Worm (Caenorhabditis elegans) whole organism, late embryonic: ENCODE measurements around the gene C36E8.4.

Experiments used
- C08G9.2 ChIP-seq: sonication (generic microtip); optimal IDR thresholded peaks from 2 replicates; lab custom pipeline; 2016; ENCODE audit warnings: mild to moderate bottlenecking, missing genetic modification characterization, moderate library complexity, missing compliant biosample characterization
- F13H6.1 ChIP-seq: sonication (generic microtip); optimal IDR thresholded peaks from 2 replicates; lab custom pipeline; 2016; ENCODE audit warnings: missing genetic modification characterization, missing compliant biosample characterization
- K09A11.1 ChIP-seq: sonication (generic microtip); optimal IDR thresholded peaks from 2 replicates; lab custom pipeline; 2017; ENCODE audit warnings: antibody characterized with exemption, mild to moderate bottlenecking, missing genetic modification characterization, missing compliant biosample characterization; ENCODE audit not compliant: insufficient read depth
- T23F11.4 ChIP-seq: fragments of 200-800 bp; sonication (Bioruptor generic); optimal IDR thresholded peaks from 2 replicates; lab custom pipeline; 2018; ENCODE audit warnings: mild to moderate bottlenecking, missing genetic modification characterization, missing compliant biosample characterization
- ahr-1 ChIP-seq: sonication (generic microtip); optimal IDR thresholded peaks from 2 replicates; lab custom pipeline; 2016; ENCODE audit warnings: missing genetic modification characterization, missing compliant biosample characterization
- ama-1 ChIP-seq: fragments of 150-350 bp; optimal IDR thresholded peaks from 2 replicates; lab custom pipeline; 2014
- ceh-19 ChIP-seq: fragments of 200-800 bp; sonication (Bioruptor generic); optimal IDR thresholded peaks from 2 replicates; lab custom pipeline; 2018; ENCODE audit warnings: mild to moderate bottlenecking, missing genetic modification characterization, missing compliant biosample characterization
- ceh-24 ChIP-seq: sonication (generic microtip); optimal IDR thresholded peaks from 2 replicates; lab custom pipeline; 2016; ENCODE audit warnings: mild to moderate bottlenecking, missing genetic modification characterization, missing compliant biosample characterization
- ceh-30 ChIP-seq: fragments of 150-350 bp; optimal IDR thresholded peaks from 2 replicates; lab custom pipeline; 2014; ENCODE audit warnings: missing biosample characterization, missing genetic modification characterization
- ceh-6 ChIP-seq: fragments of 200-800 bp; sonication (Bioruptor generic); optimal IDR thresholded peaks from 2 replicates; lab custom pipeline; 2018; ENCODE audit warnings: mild to moderate bottlenecking, missing genetic modification characterization, missing compliant biosample characterization
- ceh-9 ChIP-seq: sonication (generic microtip); optimal IDR thresholded peaks from 2 replicates; lab custom pipeline; 2016; ENCODE audit warnings: mild to moderate bottlenecking, missing genetic modification characterization, inconsistent platforms, missing compliant biosample characterization
- fax-1 ChIP-seq: sonication (generic microtip); optimal IDR thresholded peaks from 2 replicates; lab custom pipeline; 2016; ENCODE audit warnings: missing genotype, missing genetic modification characterization, missing compliant biosample characterization
- fkh-6 ChIP-seq: sonication (generic microtip); optimal IDR thresholded peaks from 2 replicates; lab custom pipeline; 2016; ENCODE audit warnings: missing genetic modification characterization, missing compliant biosample characterization
- lim-6 ChIP-seq: sonication (generic microtip); optimal IDR thresholded peaks from 2 replicates; lab custom pipeline; 2016; ENCODE audit warnings: missing genetic modification characterization, missing compliant biosample characterization
- nfya-1 ChIP-seq: sonication (generic microtip); optimal IDR thresholded peaks from 2 replicates; lab custom pipeline; 2017; ENCODE audit warnings: missing genetic modification characterization, mild to moderate bottlenecking, missing compliant biosample characterization, antibody characterized with exemption, moderate library complexity
- nhr-11 ChIP-seq: fragments of 150-350 bp; optimal IDR thresholded peaks from 2 replicates; lab custom pipeline; 2014; ENCODE audit warnings: missing biosample characterization, missing genetic modification characterization
- npax-4 ChIP-seq: sonication (generic microtip); optimal IDR thresholded peaks from 2 replicates; lab custom pipeline; 2016; ENCODE audit warnings: missing genetic modification characterization, missing compliant biosample characterization
- odd-2 ChIP-seq: sonication (generic microtip); optimal IDR thresholded peaks from 2 replicates; lab custom pipeline; 2017; ENCODE audit warnings: antibody characterized with exemption, mild to moderate bottlenecking, missing genetic modification characterization, missing compliant biosample characterization
- pag-3 ChIP-seq: sonication (generic microtip); optimal IDR thresholded peaks from 2 replicates; lab custom pipeline; 2016; ENCODE audit warnings: missing compliant biosample characterization, missing genetic modification characterization, borderline replicate concordance
- pqm-1 ChIP-seq: sonication (generic microtip); optimal IDR thresholded peaks from 2 replicates; lab custom pipeline; 2016; ENCODE audit warnings: missing genetic modification characterization, missing compliant biosample characterization
- ref-2 ChIP-seq: sonication (generic microtip); optimal IDR thresholded peaks from 2 replicates; lab custom pipeline; 2016; ENCODE audit warnings: missing genetic modification characterization, missing compliant biosample characterization
- rnt-1 ChIP-seq: sonication (generic microtip); optimal IDR thresholded peaks from 2 replicates; lab custom pipeline; 2016; ENCODE audit warnings: missing genetic modification characterization, missing compliant biosample characterization
- sdc-2 ChIP-seq: sonication (generic microtip); optimal IDR thresholded peaks from 2 replicates; lab custom pipeline; 2016; ENCODE audit warnings: missing genotype, missing genetic modification characterization, missing compliant biosample characterization
- sox-2 ChIP-seq: fragments of 200-800 bp; sonication (Bioruptor generic); IDR thresholded peaks from 2 replicates; pipeline ENCODE4 v1.3.6; 2022; ENCODE audit warnings: missing genetic modification reagents, missing genetic modification characterization, missing compliant biosample characterization
- sox-4 ChIP-seq: sonication (generic microtip); optimal IDR thresholded peaks from 2 replicates; lab custom pipeline; 2017; ENCODE audit warnings: mild to moderate bottlenecking, missing genetic modification characterization, inconsistent platforms, missing compliant biosample characterization
- tbx-7 ChIP-seq: sonication (generic microtip); optimal IDR thresholded peaks from 2 replicates; lab custom pipeline; 2016; ENCODE audit warnings: missing genotype, missing genetic modification characterization, missing compliant biosample characterization
- ttx-3 ChIP-seq: sonication (generic microtip); optimal IDR thresholded peaks from 2 replicates; lab custom pipeline; 2016; ENCODE audit warnings: missing genetic modification reagents, missing genetic modification characterization, missing compliant biosample characterization
- unc-42 ChIP-seq: sonication (generic microtip); optimal IDR thresholded peaks from 2 replicates; lab custom pipeline; 2016; ENCODE audit warnings: missing genotype, missing genetic modification characterization, missing compliant biosample characterization
- unc-55 ChIP-seq: sonication (generic microtip); optimal IDR thresholded peaks from 2 replicates; lab custom pipeline; 2017; ENCODE audit warnings: missing biosample characterization, missing genetic modification reagents, missing genetic modification characterization
- unc-86 ChIP-seq: sonication (generic microtip); optimal IDR thresholded peaks from 2 replicates; lab custom pipeline; 2016; ENCODE audit warnings: missing genetic modification characterization, missing compliant biosample characterization
- zip-5 ChIP-seq: sonication (generic microtip); optimal IDR thresholded peaks from 2 replicates; lab custom pipeline; 2016; ENCODE audit warnings: missing genetic modification characterization, missing compliant biosample characterization
- ztf-16 ChIP-seq: sonication (generic microtip); optimal IDR thresholded peaks from 2 replicates; lab custom pipeline; 2017; ENCODE audit warnings: missing genetic modification characterization, missing compliant biosample characterization

The C36E8.4 gene

DNA sequence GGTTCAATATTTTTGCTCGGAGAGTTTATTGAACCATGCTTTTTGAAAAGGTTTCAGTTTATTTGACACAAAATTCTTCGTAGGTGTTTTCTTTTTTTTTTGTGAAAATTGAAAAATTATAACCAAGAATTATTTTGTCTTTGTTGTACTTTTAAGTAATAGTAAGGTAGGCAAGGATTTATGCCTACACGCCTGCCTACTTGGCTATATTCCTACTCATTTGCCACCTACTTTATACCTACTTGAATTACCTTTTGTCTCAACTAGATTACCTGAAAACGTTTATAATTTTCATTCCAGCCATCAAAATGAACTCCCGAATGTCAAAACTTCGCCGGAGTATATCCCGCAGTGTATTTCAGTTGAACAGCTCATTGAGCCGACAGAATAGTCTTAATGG is at the start of gene C36E8.4:
Gene C36E8.4, plus strand, starts transcription at position 301 of the 400 bp plus-strand sequence.
- no peak for TF ChIP-seq tbx-7 (tag; lab: Kevin White, UChicago)
- TF ChIP-seq odd-2 (tag; lab: Kevin White, UChicago), result no peak
- no peak for TF ChIP-seq ceh-6 (GFP tag; lab: Kevin White, UChicago)
- no peak for TF ChIP-seq ceh-9 (tag; lab: Kevin White, UChicago)
- TF ChIP-seq unc-86, result no peak
- TF ChIP-seq ttx-3 (tag; lab: Kevin White, UChicago), result no peak
- TF ChIP-seq ceh-19 (GFP tag; lab: Kevin White, UChicago), result no peak
- TF ChIP-seq, all 69 proteins: peak for 0

DNA sequence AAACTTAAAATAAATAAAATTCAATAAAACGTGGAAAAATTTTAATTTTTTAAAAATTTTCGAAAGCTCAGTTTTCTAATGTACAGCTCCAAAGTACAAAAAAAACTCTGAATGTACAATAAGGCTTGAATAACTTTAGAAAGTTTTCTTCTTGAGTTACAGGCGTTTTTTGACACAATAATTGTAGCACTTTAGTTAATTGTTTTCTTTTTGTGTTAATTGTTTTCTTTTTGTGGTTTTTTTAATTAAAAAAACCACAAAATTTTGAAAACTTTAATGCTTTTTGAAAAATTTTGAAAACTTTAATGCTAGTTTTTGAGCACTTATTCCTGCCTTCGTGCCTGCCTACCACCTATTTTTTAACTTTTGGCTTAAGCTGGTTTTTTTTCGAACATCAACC is 47.9 kb upstream of the C36E8.4 start, which contains the start of gene R10E9.2:
Gene R10E9.2, minus strand, starts transcription at position 101 of the 400 bp plus-strand sequence.
- TF ChIP-seq ceh-30 (tag; lab: Kevin White, UChicago) (no peak), lim-6 (tag; lab: Kevin White, UChicago) (no peak), npax-4 (no peak), ref-2 (tag; lab: Kevin White, UChicago) (no peak), F13H6.1 (tag; lab: Kevin White, UChicago) (no peak), unc-42 (tag; lab: Kevin White, UChicago) (no peak), pqm-1 (no peak), unc-55 (GFP tag; lab: Kevin White, UChicago) (no peak), ztf-16 (tag; lab: Kevin White, UChicago) (no peak), ahr-1 (no peak), C08G9.2 (tag; lab: Kevin White, UChicago) (no peak), pag-3 (tag; lab: Kevin White, UChicago) (no peak), fkh-6 (tag; lab: Kevin White, UChicago) (no peak), zip-5 (tag; lab: Kevin White, UChicago) (no peak)

DNA sequence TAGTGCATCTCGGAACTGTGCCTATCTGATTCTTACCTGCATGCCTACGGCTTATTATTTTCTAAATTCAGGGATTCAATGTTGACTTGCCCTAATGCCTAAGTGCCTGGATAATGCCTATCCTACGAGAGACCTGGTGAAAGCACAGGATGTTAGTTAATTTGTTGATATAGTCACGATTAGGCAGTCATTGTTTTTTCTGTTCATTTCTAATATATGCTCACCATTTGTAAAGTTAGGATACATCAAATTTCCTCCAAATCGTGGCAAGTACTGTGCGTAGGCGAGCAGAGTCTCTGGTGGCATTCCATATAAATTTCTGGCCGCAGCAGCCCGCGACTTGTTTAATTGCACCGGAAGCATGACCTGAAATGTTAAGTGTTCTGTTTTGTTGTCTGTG is 46.0 kb upstream of the C36E8.4 start:
- no peak for TF ChIP-seq sox-2 (GFP tag; lab: Robert Waterston, UW)
- TF ChIP-seq rnt-1 (tag; lab: Kevin White, UChicago), result no peak

DNA sequence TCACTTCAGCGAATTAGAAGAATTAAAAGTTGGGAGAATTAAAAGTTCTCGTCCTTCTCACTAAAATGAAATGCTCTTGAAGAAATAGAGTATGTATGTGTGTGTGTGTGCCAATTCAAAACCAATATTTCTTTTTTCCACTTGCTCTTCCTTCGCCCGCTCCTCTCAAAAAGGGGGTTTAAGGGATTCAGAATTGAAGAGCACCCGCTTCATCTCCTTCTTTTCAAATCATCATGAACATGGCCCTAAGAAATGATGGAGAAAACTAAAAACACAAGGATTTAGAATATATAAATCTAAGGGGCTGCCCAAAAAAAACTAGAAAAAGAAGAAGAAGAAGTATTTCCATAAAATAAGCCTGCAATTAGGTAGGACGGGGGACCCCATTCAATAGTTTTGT is 43.0 kb upstream of the C36E8.4 start:
- no peak for TF ChIP-seq pag-3 (tag; lab: Kevin White, UChicago)
- no peak for TF ChIP-seq K09A11.1 (tag; lab: Kevin White, UChicago)
- no peak for TF ChIP-seq ceh-24
- TF ChIP-seq rnt-1 (tag; lab: Kevin White, UChicago), result no peak
- TF ChIP-seq fax-1 (tag; lab: Kevin White, UChicago), result no peak
- no peak for TF ChIP-seq nfya-1 (tag; lab: Kevin White, UChicago)
- TF ChIP-seq sox-4 (tag; lab: Kevin White, UChicago), result no peak
- TF ChIP-seq ahr-1, result no peak
- TF ChIP-seq ceh-19 (GFP tag; lab: Kevin White, UChicago), result no peak
- no peak for TF ChIP-seq nhr-11 (tag; lab: Kevin White, UChicago)
- no peak for TF ChIP-seq unc-55 (GFP tag; lab: Kevin White, UChicago)
- no peak for TF ChIP-seq T23F11.4 (GFP tag; lab: Kevin White, UChicago)
- no peak for TF ChIP-seq lim-6 (tag; lab: Kevin White, UChicago)
- no peak for TF ChIP-seq tbx-7 (tag; lab: Kevin White, UChicago)
- no peak for TF ChIP-seq ceh-6 (GFP tag; lab: Kevin White, UChicago)
- no peak for TF ChIP-seq ztf-16 (tag; lab: Kevin White, UChicago)
- TF ChIP-seq sdc-2 (tag; lab: Kevin White, UChicago), result no peak
- no peak for TF ChIP-seq ama-1 (lab: Kevin White, UChicago)
- TF ChIP-seq zip-5 (tag; lab: Kevin White, UChicago), result no peak

DNA sequence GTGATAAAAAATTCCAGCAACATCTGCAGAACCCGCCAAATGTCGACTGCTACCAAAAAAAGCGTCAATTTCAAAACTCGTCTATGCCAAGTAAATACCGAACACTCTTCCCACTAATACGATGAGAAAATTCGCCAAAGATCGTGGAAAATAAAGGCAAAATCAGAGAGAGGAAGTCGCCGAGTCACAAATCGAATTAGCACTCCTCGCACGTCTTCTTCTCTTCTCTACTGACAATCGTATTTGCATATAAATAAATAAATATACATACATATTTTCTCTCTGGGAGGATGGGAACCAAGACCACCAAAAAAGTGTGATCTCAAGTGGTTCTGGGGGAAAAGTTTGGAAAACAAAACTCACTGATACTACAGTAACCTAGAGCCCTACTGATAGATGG is 41.7 kb upstream of the C36E8.4 start:
- peak; percentile 89 for TF ChIP-seq unc-42 (tag; lab: Kevin White, UChicago)
- TF ChIP-seq ceh-24, result no peak
